Fruit fly (Drosophila melanogaster) whole organism, pupa: Measurements from ENCODE around the gene CG9547.
A peak's percentile ranks its signal among the peaks of the same experiment; 100 is the strongest.

ENCODE experiments used
- CG10348 ChIP-seq: fragments of 200-800 bp; sonication (Bioruptor generic); IDR thresholded peaks from 2 replicates; pipeline ENCODE4 v1.3.6; 2022; ENCODE audit warnings: missing biosample characterization, missing genetic modification characterization
- CG12605 ChIP-seq: fragments of 200-800 bp; sonication (Bioruptor generic); IDR thresholded peaks from 2 replicates; pipeline ENCODE4 v1.3.6; 2022; ENCODE audit warnings: missing biosample characterization, missing genetic modification characterization
- CG13204 ChIP-seq: fragments of 200-800 bp; sonication (Bioruptor generic); optimal IDR thresholded peaks from 2 replicates; lab custom pipeline; 2018; ENCODE audit warnings: missing biosample characterization, mild to moderate bottlenecking, missing genetic modification characterization, moderate library complexity
- CG14655 ChIP-seq: fragments of 200-800 bp; sonication (Bioruptor generic); optimal IDR thresholded peaks from 3 replicates; lab custom pipeline; 2017; ENCODE audit warnings: mild to moderate bottlenecking, missing biosample characterization, missing genetic modification reagents, missing genetic modification characterization
- CG15710 ChIP-seq: fragments of 200-800 bp; sonication (Bioruptor generic); optimal IDR thresholded peaks from 2 replicates; lab custom pipeline; 2018; ENCODE audit warnings: missing biosample characterization, mild to moderate bottlenecking, missing genetic modification characterization, moderate library complexity
- CG17806 ChIP-seq: fragments of 200-800 bp; sonication (Bioruptor generic); optimal IDR thresholded peaks from 2 replicates; lab custom pipeline; 2018; ENCODE audit warnings: missing biosample characterization, mild to moderate bottlenecking, missing genetic modification characterization, moderate library complexity
- CG32121 ChIP-seq: fragments of 200-800 bp; sonication (Bioruptor generic); IDR thresholded peaks from 2 replicates; pipeline ENCODE4 v1.3.6; 2022; ENCODE audit warnings: missing biosample characterization, missing genetic modification characterization
- CG34367 ChIP-seq: fragments of 200-800 bp; sonication (Bioruptor generic); optimal IDR thresholded peaks from 2 replicates; lab custom pipeline; 2018; ENCODE audit warnings: missing biosample characterization, mild to moderate bottlenecking, missing genetic modification characterization
- CG4496 ChIP-seq: fragments of 200-800 bp; sonication (Bioruptor generic); IDR thresholded peaks from 3 replicates; pipeline ENCODE4 v1.3.6; 2022; ENCODE audit warnings: missing biosample characterization, missing genetic modification characterization
- CG8159 ChIP-seq: fragments of 200-800 bp; sonication (Bioruptor generic); optimal IDR thresholded peaks from 3 replicates; lab custom pipeline; 2018; ENCODE audit warnings: missing biosample characterization, mild to moderate bottlenecking, missing genetic modification characterization, moderate library complexity
- CG8301 ChIP-seq: fragments of 200-800 bp; sonication (Bioruptor generic); optimal IDR thresholded peaks from 2 replicates; lab custom pipeline; 2018; ENCODE audit warnings: missing biosample characterization, mild to moderate bottlenecking, missing genetic modification characterization
- CG9948 ChIP-seq: fragments of 200-800 bp; sonication (Bioruptor generic); optimal IDR thresholded peaks from 2 replicates; lab custom pipeline; 2018; ENCODE audit warnings: missing biosample characterization, mild to moderate bottlenecking, missing genetic modification characterization, moderate library complexity
- D1 ChIP-seq: fragments of 200-800 bp; sonication (Bioruptor generic); optimal IDR thresholded peaks from 2 replicates; lab custom pipeline; 2018; ENCODE audit warnings: missing biosample characterization, mild to moderate bottlenecking, missing genetic modification characterization, moderate library complexity
- EcR ChIP-seq: fragments of 200-800 bp; sonication (Bioruptor generic); optimal IDR thresholded peaks from 3 replicates; lab custom pipeline; 2019; ENCODE audit warnings: missing biosample characterization, missing genetic modification characterization, mild to moderate bottlenecking, moderate library complexity, missing genetic modification reagents
- Ets98B ChIP-seq: fragments of 200-800 bp; sonication (Bioruptor generic); IDR thresholded peaks from 2 replicates; pipeline ENCODE4 v1.3.6; 2022; ENCODE audit warnings: missing biosample characterization, missing genetic modification characterization
- Pif1A ChIP-seq: fragments of 200-800 bp; sonication (Bioruptor generic); optimal IDR thresholded peaks from 3 replicates; lab custom pipeline; 2016; ENCODE audit warnings: missing biosample characterization, missing genetic modification characterization
- Pif1B ChIP-seq: fragments of 200-800 bp; sonication (Bioruptor generic); optimal IDR thresholded peaks from 3 replicates; lab custom pipeline; 2016; ENCODE audit warnings: missing biosample characterization, missing genetic modification characterization
- Snoo ChIP-seq: fragments of 200-800 bp; sonication (Bioruptor generic); optimal IDR thresholded peaks from 3 replicates; lab custom pipeline; 2017; ENCODE audit warnings: missing biosample characterization, mild to moderate bottlenecking, missing genetic modification characterization, inconsistent platforms
- fd96Ca ChIP-seq: fragments of 200-800 bp; sonication (Bioruptor generic); IDR thresholded peaks from 3 replicates; pipeline ENCODE4 v1.3.6; 2022; ENCODE audit warnings: missing biosample characterization, missing genetic modification characterization
- gl ChIP-seq: fragments of 200-800 bp; sonication (Bioruptor generic); optimal IDR thresholded peaks from 2 replicates; lab custom pipeline; 2018; ENCODE audit warnings: missing biosample characterization, mild to moderate bottlenecking, missing genetic modification characterization
- rn ChIP-seq: fragments of 200-800 bp; sonication (Bioruptor generic); IDR thresholded peaks from 2 replicates; pipeline ENCODE4 v1.3.6; 2022; ENCODE audit warnings: missing biosample characterization, missing genetic modification characterization

CG9547 gene

DNA sequence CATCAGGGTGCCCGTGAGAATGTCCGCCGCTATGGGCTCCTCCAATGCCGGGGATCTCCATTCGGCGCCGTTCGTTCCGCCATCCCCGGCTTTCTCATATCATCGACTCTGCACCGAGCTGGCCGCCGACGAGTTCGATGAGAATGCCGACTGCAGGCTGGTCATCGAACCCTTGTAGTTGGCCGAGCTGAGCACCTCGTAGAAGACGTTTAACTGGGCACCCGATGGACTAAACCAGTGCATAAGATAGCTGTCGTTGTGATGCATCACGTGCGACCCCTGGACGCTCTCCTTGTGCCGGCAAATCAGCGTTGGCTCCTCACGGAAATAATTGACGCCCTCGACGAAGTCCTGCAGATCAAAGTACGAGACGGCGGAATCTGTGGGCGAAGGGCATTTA lies 44.6 kb downstream of the CG9547 start:
- TF ChIP-seq fd96Ca (GFP tag; lab: Robert Waterston, UW) (no peak), rn (GFP tag; lab: Robert Waterston, UW) (no peak), CG32121 (no peak), Snoo (tag; lab: Kevin White, UChicago) (no peak), EcR (peak; percentile 80)
- TF ChIP-seq, all 21 proteins: peak for 1

DNA sequence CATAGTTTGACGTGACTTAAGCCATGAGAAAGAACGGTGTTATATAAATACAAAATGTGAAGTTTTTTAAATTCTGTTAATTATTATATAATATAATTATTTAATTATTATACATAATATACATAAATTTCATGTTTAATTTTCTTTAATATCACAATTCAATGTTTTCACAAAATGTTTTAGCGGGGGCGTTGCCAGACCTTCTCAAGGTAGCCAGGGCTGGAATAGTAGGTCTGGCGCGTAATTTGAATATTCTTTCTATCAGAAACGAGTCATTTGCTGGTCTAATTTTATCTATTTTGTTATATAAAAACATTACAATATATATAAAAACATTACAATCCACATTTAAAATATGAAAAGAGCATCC lies 46.0 kb downstream of the CG9547 start, which contains the start of gene Acox3:
Gene Acox3, minus strand, starts transcription at position 70 of the 370 bp plus-strand sequence.
- TF ChIP-seq CG8159 (tag; lab: Kevin White, UChicago) (no peak), D1 (tag; lab: Kevin White, UChicago) (peak; percentile 38)
- TF ChIP-seq, all 21 proteins: peak for 1

DNA sequence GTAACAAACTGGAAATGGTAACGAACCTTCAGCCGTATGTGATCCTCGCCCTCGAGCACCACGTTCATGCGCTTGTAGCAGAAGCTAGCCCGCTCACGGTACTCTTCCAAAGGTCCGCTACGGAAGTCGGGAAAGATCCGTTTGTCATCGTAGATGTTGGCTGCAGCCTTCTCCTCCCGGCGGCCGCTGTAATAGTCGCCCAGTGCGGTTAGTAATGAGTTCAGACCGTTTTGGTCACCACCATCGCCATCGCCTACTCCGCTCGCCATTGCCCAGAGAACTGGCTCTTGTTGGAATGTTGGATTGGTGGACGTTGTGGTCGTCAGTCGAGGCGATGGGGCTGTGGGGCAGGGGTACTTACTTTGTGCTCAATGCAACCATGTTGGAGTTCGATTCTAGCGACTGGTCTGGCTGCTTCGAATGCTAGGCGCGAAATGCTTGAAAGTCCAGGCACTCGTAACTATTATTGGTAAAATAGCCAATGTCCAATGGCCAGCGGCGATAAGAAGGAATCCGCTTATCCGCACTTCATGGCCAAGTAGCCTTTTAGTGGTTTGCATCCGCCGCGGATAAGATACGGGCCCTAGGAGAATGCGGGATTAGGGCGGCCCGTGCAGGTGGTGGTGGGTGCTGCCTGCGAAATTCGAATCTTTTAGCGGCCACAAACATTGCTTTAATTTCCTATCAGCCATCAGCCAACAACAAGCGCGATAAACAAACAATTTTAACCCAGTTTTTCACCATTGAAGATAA lies 46.6 kb downstream of the CG9547 start:
- TF ChIP-seq CG9948 (tag; lab: Kevin White, UChicago) (no peak), CG32121 (no peak), gl (tag; lab: Kevin White, UChicago) (peak; percentile 21), Pif1B (no peak), CG8301 (tag; lab: Kevin White, UChicago) (peak; percentile 25), Pif1A (GFP tag; lab: Kevin White, UChicago) (no peak), Ets98B (GFP tag; lab: Robert Waterston, UW) (0 out of 2 replicates have a peak, but pooled peaks have one; percentile 9), CG15710 (tag; lab: Kevin White, UChicago) (no peak), rn (GFP tag; lab: Robert Waterston, UW) (no peak), CG4496 (GFP tag; lab: Robert Waterston, UW) (no peak), CG12605 (GFP tag; lab: Robert Waterston, UW) (peak; percentile 59; the same call in 1 of the 2 replicates), D1 (tag; lab: Kevin White, UChicago) (no peak), CG10348 (GFP tag; lab: Robert Waterston, UW) (no peak), Snoo (tag; lab: Kevin White, UChicago) (no peak), fd96Ca (GFP tag; lab: Robert Waterston, UW) (no peak), CG34367 (no peak), EcR (peak; percentile 48), CG14655 (GFP tag; lab: Kevin White, UChicago) (no peak), CG17806 (tag; lab: Kevin White, UChicago) (no peak), CG13204 (GFP tag; lab: Kevin White, UChicago) (peak; percentile 59), CG8159 (tag; lab: Kevin White, UChicago) (no peak)
